Worm (Caenorhabditis elegans) whole organism, L2 larva: ENCODE data around the gene mct-5.

Source experiments
- C34F6.9 ChIP-seq: fragments of 150-350 bp; optimal IDR thresholded peaks from 2 replicates; lab custom pipeline; 2014; ENCODE audit warnings: missing biosample characterization, missing genetic modification characterization
- F13H6.1 ChIP-seq: sonication (generic microtip); optimal IDR thresholded peaks from 2 replicates; lab custom pipeline; 2016; ENCODE audit warnings: missing genetic modification characterization, missing compliant biosample characterization
- R02D3.7 ChIP-seq: fragments of 150-350 bp; optimal IDR thresholded peaks from 2 replicates; lab custom pipeline; 2014; ENCODE audit warnings: missing biosample characterization, missing genetic modification characterization
- Y55F3AM.14 ChIP-seq: fragments of 200-800 bp; sonication (Bioruptor generic); optimal IDR thresholded peaks from 2 replicates; lab custom pipeline; 2018; ENCODE audit warnings: mild to moderate bottlenecking, missing genetic modification characterization, missing compliant biosample characterization
- ZK546.5 ChIP-seq: sonication (generic microtip); optimal IDR thresholded peaks from 2 replicates; lab custom pipeline; 2017; ENCODE audit warnings: missing biosample characterization, missing genetic modification characterization
- alr-1 ChIP-seq: fragments of 150-350 bp; optimal IDR thresholded peaks from 2 replicates; lab custom pipeline; 2014; ENCODE audit warnings: missing biosample characterization, missing genetic modification characterization
- aly-2 ChIP-seq: fragments of 150-350 bp; optimal IDR thresholded peaks from 2 replicates; lab custom pipeline; 2014; ENCODE audit warnings: missing biosample characterization, missing genetic modification characterization
- ama-1 ChIP-seq: fragments of 150-350 bp; optimal IDR thresholded peaks from 2 replicates; lab custom pipeline; 2018; ENCODE audit warnings: inconsistent platforms
- blmp-1 ChIP-seq: sonication (generic microtip); optimal IDR thresholded peaks from 2 replicates; lab custom pipeline; 2017; ENCODE audit warnings: missing genetic modification characterization, mild to moderate bottlenecking, missing compliant biosample characterization, antibody characterized with exemption, moderate library complexity; ENCODE audit not compliant: insufficient read depth
- crh-2 ChIP-seq: sonication (generic microtip); optimal IDR thresholded peaks from 2 replicates; lab custom pipeline; 2017; ENCODE audit warnings: missing biosample characterization, missing genetic modification characterization
- dmd-4 ChIP-seq: sonication (generic microtip); optimal IDR thresholded peaks from 2 replicates; lab custom pipeline; 2017; ENCODE audit warnings: missing biosample characterization, missing genetic modification characterization
- elt-1 ChIP-seq: fragments of 150-350 bp; optimal IDR thresholded peaks from 2 replicates; lab custom pipeline; 2014; ENCODE audit warnings: missing biosample characterization, missing genetic modification characterization
- elt-3 ChIP-seq: sonication (generic microtip); optimal IDR thresholded peaks from 2 replicates; lab custom pipeline; 2017; ENCODE audit warnings: missing biosample characterization, missing genetic modification characterization
- fos-1 ChIP-seq: fragments of 150-350 bp; optimal IDR thresholded peaks from 2 replicates; lab custom pipeline; 2014; ENCODE audit warnings: missing biosample characterization, missing genetic modification characterization
- gmeb-1 ChIP-seq: fragments of 150-350 bp; optimal IDR thresholded peaks from 2 replicates; lab custom pipeline; 2014; ENCODE audit warnings: missing biosample characterization, missing genetic modification characterization
- lin-39 ChIP-seq: fragments of 150-350 bp; optimal IDR thresholded peaks from 2 replicates; lab custom pipeline; 2014; ENCODE audit warnings: missing biosample characterization, missing genetic modification reagents, missing genetic modification characterization
- lsy-2 ChIP-seq, 2 experiments: fragments of 150-350 bp in 1 of 2; sonication (generic microtip) in 1 of 2; optimal IDR thresholded peaks; 2 replicates each; lab custom pipeline; 2014 to 2017; ENCODE audit warnings: missing biosample characterization in 2 of 2, missing genetic modification characterization in 2 of 2
- mab-5 ChIP-seq: fragments of 150-350 bp; optimal IDR thresholded peaks from 2 replicates; lab custom pipeline; 2014; ENCODE audit warnings: missing biosample characterization, missing genetic modification characterization
- nhr-10 ChIP-seq: sonication (generic microtip); optimal IDR thresholded peaks from 2 replicates; lab custom pipeline; 2017; ENCODE audit warnings: missing biosample characterization, missing genetic modification characterization
- nhr-11 ChIP-seq: fragments of 150-350 bp; optimal IDR thresholded peaks from 2 replicates; lab custom pipeline; 2014; ENCODE audit warnings: missing biosample characterization, missing genetic modification characterization
- nhr-12 ChIP-seq: fragments of 150-350 bp; optimal IDR thresholded peaks from 2 replicates; lab custom pipeline; 2014; ENCODE audit warnings: missing biosample characterization, missing genetic modification characterization
- nhr-129 ChIP-seq: fragments of 150-350 bp; optimal IDR thresholded peaks from 2 replicates; lab custom pipeline; 2014; ENCODE audit warnings: missing biosample characterization, missing genetic modification characterization
- nhr-21 ChIP-seq: fragments of 150-350 bp; optimal IDR thresholded peaks from 2 replicates; lab custom pipeline; 2014; ENCODE audit warnings: missing biosample characterization, missing genetic modification characterization
- nhr-23 ChIP-seq: fragments of 150-350 bp; optimal IDR thresholded peaks from 2 replicates; lab custom pipeline; 2014; ENCODE audit warnings: missing biosample characterization, missing genetic modification reagents, missing genetic modification characterization
- nhr-237 ChIP-seq: fragments of 150-350 bp; optimal IDR thresholded peaks from 2 replicates; lab custom pipeline; 2014; ENCODE audit warnings: missing biosample characterization, missing genetic modification characterization
- nhr-6 ChIP-seq: fragments of 150-350 bp; optimal IDR thresholded peaks from 2 replicates; lab custom pipeline; 2014; ENCODE audit warnings: missing biosample characterization, missing genetic modification characterization
- nhr-77 ChIP-seq: fragments of 150-350 bp; optimal IDR thresholded peaks from 2 replicates; lab custom pipeline; 2014; ENCODE audit warnings: missing biosample characterization, missing genetic modification characterization
- peb-1 ChIP-seq: fragments of 150-350 bp; optimal IDR thresholded peaks from 2 replicates; lab custom pipeline; 2014; ENCODE audit warnings: missing biosample characterization, missing genetic modification characterization
- sem-4 ChIP-seq: fragments of 150-350 bp; optimal IDR thresholded peaks from 2 replicates; lab custom pipeline; 2014; ENCODE audit warnings: missing biosample characterization, missing genetic modification reagents, missing genetic modification characterization
- skn-1 ChIP-seq: sonication (generic microtip); optimal IDR thresholded peaks from 2 replicates; lab custom pipeline; 2017; ENCODE audit warnings: missing biosample characterization, missing genetic modification characterization
- sma-3 ChIP-seq: sonication (generic microtip); optimal IDR thresholded peaks from 2 replicates; lab custom pipeline; 2016; ENCODE audit warnings: missing genetic modification reagents, missing genetic modification characterization, missing compliant biosample characterization
- sma-9 ChIP-seq, 2 experiments: fragments of 150-350 bp in 1 of 2; sonication (generic microtip) in 1 of 2; optimal IDR thresholded peaks; 2 replicates each; lab custom pipeline; 2014 to 2016; ENCODE audit warnings: missing genetic modification characterization in 2 of 2, mild to moderate bottlenecking in 1 of 2, missing biosample characterization in 1 of 2, missing compliant biosample characterization in 1 of 2, missing genetic modification reagents in 1 of 2, moderate library complexity in 1 of 2
- snpc-4 ChIP-seq: fragments of 150-350 bp; optimal IDR thresholded peaks from 2 replicates; lab custom pipeline; 2014; ENCODE audit warnings: missing biosample characterization, missing genetic modification characterization
- unc-39 ChIP-seq: fragments of 150-350 bp; optimal IDR thresholded peaks from 2 replicates; lab custom pipeline; 2014; ENCODE audit warnings: missing biosample characterization, missing genetic modification characterization
- unc-55 ChIP-seq: fragments of 150-350 bp; sonication (generic microtip); optimal IDR thresholded peaks from 3 replicates; lab custom pipeline; 2014; ENCODE audit warnings: missing biosample characterization, missing genetic modification reagents, missing genetic modification characterization
- unc-62 ChIP-seq: fragments of 150-350 bp; optimal IDR thresholded peaks from 2 replicates; lab custom pipeline; 2014; ENCODE audit warnings: missing biosample characterization, missing genetic modification reagents, missing genetic modification characterization
- zag-1 ChIP-seq: fragments of 150-350 bp; optimal IDR thresholded peaks from 2 replicates; lab custom pipeline; 2014; ENCODE audit warnings: missing biosample characterization, missing genetic modification characterization
- ztf-1 ChIP-seq: fragments of 200-800 bp; sonication (Bioruptor generic); conservative IDR thresholded peaks from 2 replicates; pipeline ENCODE4 v1.3.6; 2022; ENCODE audit warnings: missing genetic modification characterization, missing compliant biosample characterization
- ztf-11 ChIP-seq: sonication (generic microtip); optimal IDR thresholded peaks from 2 replicates; lab custom pipeline; 2017; ENCODE audit warnings: missing biosample characterization, missing genetic modification characterization
- ztf-4 ChIP-seq: fragments of 150-350 bp; optimal IDR thresholded peaks from 2 replicates; lab custom pipeline; 2014; ENCODE audit warnings: missing biosample characterization, missing genetic modification characterization

The mct-5 gene

DNA sequence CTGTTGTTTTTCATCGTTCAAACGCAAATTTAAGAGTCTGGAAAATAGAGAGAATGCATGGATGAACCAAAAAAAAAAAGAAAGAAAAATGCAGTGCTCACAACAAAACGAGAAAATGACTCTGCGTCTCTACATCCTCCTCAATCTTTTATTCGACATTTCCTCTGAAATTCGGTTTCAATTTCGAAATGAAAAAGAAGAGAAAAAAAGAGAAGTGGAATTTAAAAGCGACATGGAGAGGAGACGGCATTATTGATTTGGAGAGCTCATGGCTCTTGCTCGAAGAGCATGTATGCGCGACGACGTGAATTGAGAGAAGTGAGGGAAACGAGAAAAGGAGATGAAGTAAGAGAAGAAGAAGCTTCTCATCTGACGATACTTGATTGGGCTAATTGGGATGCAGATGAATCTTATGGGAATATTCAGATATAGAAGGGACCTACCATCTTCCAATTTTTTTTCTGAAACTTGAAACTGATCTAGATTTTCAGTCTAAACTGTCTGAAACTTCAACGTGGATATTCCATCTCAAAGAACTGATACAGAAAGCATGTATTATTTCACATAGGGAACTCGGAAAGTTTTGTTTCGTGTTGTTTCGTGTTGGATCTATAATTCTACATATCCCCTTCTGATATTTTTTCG is 12.7 kb upstream of the mct-5 start:
- TF ChIP-seq zag-1 (tag; lab: Kevin White, UChicago), result peak; percentile 21
- peak; percentile 28 for TF ChIP-seq nhr-129
- TF ChIP-seq sem-4 (tag; lab: Kevin White, UChicago), result peak; percentile 16
- no peak for TF ChIP-seq sma-3 (GFP tag; lab: Kevin White, UChicago)
- peak; percentile 58 for TF ChIP-seq C34F6.9 (tag; lab: Kevin White, UChicago)
- TF ChIP-seq sma-9 (GFP tag; optimal IDR thresholded peaks at IDR 0.05; lab: Kevin White, UChicago), result no peak
- TF ChIP-seq sma-9 (tag; optimal IDR thresholded peaks at IDR 0.05; lab: Kevin White, UChicago), result no peak
- TF ChIP-seq crh-2 (tag; lab: Kevin White, UChicago), result no peak
- TF ChIP-seq unc-55 (GFP tag; lab: Kevin White, UChicago), result peak; percentile 45
- no peak for TF ChIP-seq nhr-21 (tag; lab: Kevin White, UChicago)
- peak in 1 of 2 experiments; percentile 35 for TF ChIP-seq lsy-2 (tag; optimal IDR thresholded peaks at IDR 0.05; lab: Kevin White, UChicago)
- TF ChIP-seq ztf-4 (tag; lab: Kevin White, UChicago), result no peak

DNA sequence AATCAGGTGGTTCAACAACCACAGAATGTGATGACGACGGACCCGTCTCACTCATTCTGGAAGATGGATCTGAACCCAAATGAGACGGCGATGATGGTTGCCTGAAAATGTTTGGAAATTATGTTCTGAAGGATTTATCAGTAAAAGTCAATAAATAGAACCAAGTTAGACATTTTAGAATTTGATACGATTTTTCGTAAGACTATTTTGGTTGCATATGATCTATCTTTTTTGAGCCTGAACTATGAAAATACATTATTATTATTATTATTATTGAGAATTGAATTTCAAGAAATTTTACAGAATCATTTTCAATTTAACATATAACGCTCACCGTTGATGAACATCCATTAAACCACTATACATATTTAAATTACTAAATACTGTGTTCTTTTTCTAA is 11.6 kb upstream of the mct-5 start, which contains the start of gene F10E7.9:
Gene F10E7.9 (minus strand): TSS at position 101 of the 400 bp plus-strand sequence.
- TF ChIP-seq lsy-2 (tag; optimal IDR thresholded peaks at IDR 0.05; lab: Kevin White, UChicago) (no peak), nhr-12 (tag; lab: Kevin White, UChicago) (no peak), mab-5 (tag; lab: Kevin White, UChicago) (no peak), peb-1 (tag; lab: Kevin White, UChicago) (no peak), unc-39 (no peak), dmd-4 (no peak), ztf-4 (tag; lab: Kevin White, UChicago) (no peak), nhr-77 (tag; lab: Kevin White, UChicago) (no peak), nhr-129 (no peak), sem-4 (tag; lab: Kevin White, UChicago) (no peak), skn-1 (tag; lab: Kevin White, UChicago) (no peak), crh-2 (tag; lab: Kevin White, UChicago) (no peak), elt-3 (tag; lab: Kevin White, UChicago) (no peak)
- TF ChIP-seq, all 48 proteins: peak for 0

DNA sequence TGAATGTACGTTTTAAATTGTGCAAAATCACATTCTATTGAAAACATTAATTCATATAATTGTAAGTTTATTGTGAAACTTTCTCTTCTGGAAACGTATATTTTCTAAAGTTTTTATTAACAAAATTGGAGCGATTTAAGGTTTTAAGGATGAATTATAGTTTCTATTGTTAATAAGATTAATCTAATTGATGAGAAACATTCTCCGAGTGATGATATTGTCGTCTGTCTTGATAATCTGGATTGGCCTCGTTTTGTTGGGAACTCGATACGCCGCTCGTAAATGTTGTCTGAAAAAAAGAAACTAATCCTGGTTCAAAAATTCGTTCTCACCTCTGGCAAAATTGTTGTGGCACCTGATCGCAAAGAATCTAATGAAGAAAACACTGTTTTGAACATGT is 7.9 kb upstream of the mct-5 start:
- no peak for TF ChIP-seq nhr-11 (tag; lab: Kevin White, UChicago)
- no peak for TF ChIP-seq unc-39
- no peak for TF ChIP-seq nhr-6 (tag; lab: Kevin White, UChicago)
- TF ChIP-seq lin-39 (tag; lab: Kevin White, UChicago), result no peak
- TF ChIP-seq snpc-4 (tag; lab: Kevin White, UChicago), result no peak
- TF ChIP-seq aly-2 (tag; lab: Kevin White, UChicago), result no peak
- TF ChIP-seq elt-1, result no peak
- TF ChIP-seq, all 48 proteins: peak for 0

DNA sequence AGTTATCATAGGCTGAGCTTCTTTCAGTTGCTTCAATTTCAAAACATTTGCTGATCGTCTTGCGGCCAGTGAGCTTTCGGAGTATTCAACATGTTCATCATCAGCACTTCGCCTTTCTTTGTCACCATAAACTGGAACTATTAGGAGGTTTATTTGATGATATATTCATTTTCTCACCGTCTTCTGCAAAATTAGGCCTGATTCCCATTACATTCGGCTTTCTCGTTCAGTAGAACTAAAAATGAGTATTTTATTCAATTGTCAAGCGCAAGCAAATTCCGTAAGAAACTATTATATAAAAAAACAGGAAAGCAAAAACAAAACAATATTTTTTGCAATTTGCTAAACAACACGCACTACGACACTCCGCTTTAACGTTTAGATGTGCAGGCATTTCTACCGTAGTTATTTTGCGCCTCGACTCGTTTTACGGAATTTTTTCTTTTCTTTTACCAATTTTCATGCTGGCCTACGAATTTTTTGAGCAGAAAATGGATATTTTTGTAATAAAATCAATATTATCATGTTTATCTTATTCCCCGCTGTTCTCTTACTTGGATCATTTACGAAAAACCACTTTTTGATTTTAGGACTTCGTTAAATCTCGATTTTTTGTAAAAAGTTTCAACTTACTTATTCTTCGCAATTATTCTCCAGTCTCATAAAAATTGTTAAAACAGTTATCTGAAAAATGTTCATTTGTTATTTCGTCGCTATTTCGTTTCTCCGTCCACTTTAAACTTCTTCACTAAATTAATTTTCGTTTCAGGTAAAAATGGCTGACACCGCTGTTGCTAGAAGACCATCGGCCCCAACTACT is 6.6 kb upstream of the mct-5 start, which contains the start of the genes farl-11 and rpl-33:
Gene farl-11 (minus strand): TSS at position 242 of the 820 bp plus-strand sequence.
Gene rpl-33 (plus strand): TSS at position 770 of the 820 bp plus-strand sequence.
- TF ChIP-seq nhr-129 (peak; percentile 94), elt-1 (no peak), nhr-77 (tag; lab: Kevin White, UChicago) (no peak), nhr-23 (tag; lab: Kevin White, UChicago) (no peak), sma-3 (GFP tag; lab: Kevin White, UChicago) (peak; percentile 75), Y55F3AM.14 (peak; percentile 25), ztf-1 (GFP tag; lab: Robert Waterston, UW) (no peak), ztf-11 (tag; lab: Kevin White, UChicago) (no peak), F13H6.1 (tag; lab: Kevin White, UChicago) (peak; percentile 39), nhr-21 (tag; lab: Kevin White, UChicago) (peak; percentile 70), nhr-237 (tag; lab: Kevin White, UChicago) (peak; percentile 2), zag-1 (tag; lab: Kevin White, UChicago) (peak; percentile 62), unc-62 (no peak), skn-1 (tag; lab: Kevin White, UChicago) (no peak), crh-2 (tag; lab: Kevin White, UChicago) (peak; percentile 85), ama-1 (lab: Kevin White, UChicago) (peak; percentile 73), alr-1 (tag; lab: Kevin White, UChicago) (no peak), gmeb-1 (tag; lab: Kevin White, UChicago) (peak; percentile 82), lin-39 (tag; lab: Kevin White, UChicago) (no peak), ztf-4 (tag; lab: Kevin White, UChicago) (peak; percentile 83), dmd-4 (no peak), peb-1 (tag; lab: Kevin White, UChicago) (no peak), C34F6.9 (tag; lab: Kevin White, UChicago) (peak; percentile 98), nhr-12 (tag; lab: Kevin White, UChicago) (no peak), unc-55 (GFP tag; lab: Kevin White, UChicago) (peak; percentile 98), aly-2 (tag; lab: Kevin White, UChicago) (no peak), sem-4 (tag; lab: Kevin White, UChicago) (peak; percentile 75), sma-9 (GFP tag; optimal IDR thresholded peaks at IDR 0.05; lab: Kevin White, UChicago) (peak; percentile 77), sma-9 (tag; optimal IDR thresholded peaks at IDR 0.05; lab: Kevin White, UChicago) (no peak), blmp-1 (tag; lab: Kevin White, UChicago) (no peak), nhr-10 (tag; lab: Kevin White, UChicago) (no peak), lsy-2 (tag; optimal IDR thresholded peaks at IDR 0.05; lab: Kevin White, UChicago) (peak; percentile 94 to 99), elt-3 (tag; lab: Kevin White, UChicago) (no peak), nhr-11 (tag; lab: Kevin White, UChicago) (no peak), ZK546.5 (tag; lab: Kevin White, UChicago) (peak; percentile 95), R02D3.7 (tag; lab: Kevin White, UChicago) (no peak), fos-1 (peak; percentile 65)
